Worm (Caenorhabditis elegans) whole organism, early embryonic: Measurements from ENCODE around the gene F10D2.8.

Experiments
- B0310.2 ChIP-seq: sonication (generic microtip); optimal IDR thresholded peaks from 2 replicates; lab custom pipeline; 2016; ENCODE audit warnings: mild to moderate bottlenecking, missing genetic modification characterization, missing compliant biosample characterization
- F13C5.2 ChIP-seq: sonication (generic microtip); optimal IDR thresholded peaks from 2 replicates; lab custom pipeline; 2017; ENCODE audit warnings: mild to moderate bottlenecking, missing genetic modification characterization, inconsistent platforms, missing compliant biosample characterization
- aly-1 ChIP-seq: sonication (generic microtip); optimal IDR thresholded peaks from 2 replicates; lab custom pipeline; 2016; ENCODE audit warnings: missing genetic modification characterization, missing compliant biosample characterization
- ama-1 ChIP-seq: fragments of 150-350 bp; optimal IDR thresholded peaks from 2 replicates; lab custom pipeline; 2014
- ceh-13 ChIP-seq: fragments of 200-800 bp; sonication (Bioruptor generic); optimal IDR thresholded peaks from 2 replicates; lab custom pipeline; 2018; ENCODE audit warnings: mild to moderate bottlenecking, missing genetic modification characterization, missing compliant biosample characterization
- ceh-36 ChIP-seq: sonication (generic microtip); optimal IDR thresholded peaks from 2 replicates; lab custom pipeline; 2016; ENCODE audit warnings: missing genetic modification characterization, inconsistent platforms, missing compliant biosample characterization
- ets-7 ChIP-seq: sonication (generic microtip); optimal IDR thresholded peaks from 2 replicates; lab custom pipeline; 2016; ENCODE audit warnings: missing genotype, missing genetic modification characterization, missing compliant biosample characterization
- flt-1 ChIP-seq: fragments of 200-800 bp; sonication (Bioruptor generic); IDR thresholded peaks from 2 replicates; pipeline ENCODE4 v1.3.6; 2022; ENCODE audit warnings: missing genetic modification characterization, missing compliant biosample characterization
- hmbx-1 ChIP-seq: sonication (generic microtip); optimal IDR thresholded peaks from 2 replicates; lab custom pipeline; 2016; ENCODE audit warnings: mild to moderate bottlenecking, missing genetic modification characterization, missing compliant biosample characterization
- hmg-4 ChIP-seq: fragments of 200-800 bp; sonication (Bioruptor generic); optimal IDR thresholded peaks from 2 replicates; lab custom pipeline; 2018; ENCODE audit warnings: mild to moderate bottlenecking, missing genetic modification characterization, missing compliant biosample characterization
- hnd-1 ChIP-seq: sonication (generic microtip); optimal IDR thresholded peaks from 2 replicates; lab custom pipeline; 2016; ENCODE audit warnings: missing genetic modification characterization, missing compliant biosample characterization
- pes-1 ChIP-seq: fragments of 200-800 bp; sonication (Bioruptor generic); IDR thresholded peaks from 2 replicates; pipeline ENCODE4 v1.3.6; 2022; ENCODE audit warnings: missing genetic modification reagents, missing genetic modification characterization, missing compliant biosample characterization
- scrt-1 ChIP-seq: fragments of 200-800 bp; sonication (Bioruptor generic); IDR thresholded peaks from 2 replicates; pipeline ENCODE4 v1.3.6; 2022; ENCODE audit warnings: missing genetic modification characterization, missing compliant biosample characterization
- sea-1 ChIP-seq: fragments of 200-800 bp; sonication (Bioruptor generic); conservative IDR thresholded peaks from 2 replicates; pipeline ENCODE4 v1.3.6; 2022; ENCODE audit warnings: missing genetic modification characterization, missing compliant biosample characterization
- tbx-11 ChIP-seq: fragments of 200-800 bp; sonication (Bioruptor generic); IDR thresholded peaks from 2 replicates; pipeline ENCODE4 v1.3.6; 2022; ENCODE audit warnings: missing genetic modification characterization, missing compliant biosample characterization
- tbx-37 ChIP-seq: fragments of 200-800 bp; sonication (Bioruptor generic); conservative IDR thresholded peaks from 2 replicates; pipeline ENCODE4 v1.3.6; 2022; ENCODE audit warnings: missing genetic modification reagents, missing genetic modification characterization, missing compliant biosample characterization
- tra-4 ChIP-seq: sonication (generic microtip); optimal IDR thresholded peaks from 2 replicates; lab custom pipeline; 2017; ENCODE audit warnings: missing genetic modification characterization, missing compliant biosample characterization

Gene F10D2.8

ce11 chrV:7150570-7150969 lies at the start of gene F10D2.8:
Gene F10D2.8 (minus strand): TSS chrV:7150714.
- TF ChIP-seq tbx-37 (GFP tag; lab: Robert Waterston, UW) (no peak), ceh-13 (no peak), F13C5.2 (no peak), tbx-11 (no peak), aly-1 (tag; lab: Kevin White, UChicago) (no peak), hnd-1 (no peak), tra-4 (tag; lab: Kevin White, UChicago) (no peak), ama-1 (lab: Kevin White, UChicago) (no peak), sea-1 (GFP tag; lab: Robert Waterston, UW) (no peak), B0310.2 (tag; lab: Kevin White, UChicago) (no peak), scrt-1 (GFP tag; lab: Robert Waterston, UW) (no peak), flt-1 (GFP tag; lab: Robert Waterston, UW) (no peak), hmbx-1 (tag; lab: Kevin White, UChicago) (no peak), ets-7 (tag; lab: Kevin White, UChicago) (no peak)

ce11 chrV:7199932-7200331 lies 49.4 kb upstream of the F10D2.8 start, which contains the start of gene F09G2.1:
Gene F09G2.1 (plus strand): TSS chrV:7200232.
- TF ChIP-seq tbx-37 (GFP tag; lab: Robert Waterston, UW) = no peak
- TF ChIP-seq hmbx-1 (tag; lab: Kevin White, UChicago) = no peak
- no peak for TF ChIP-seq B0310.2 (tag; lab: Kevin White, UChicago)
- no peak for TF ChIP-seq sea-1 (GFP tag; lab: Robert Waterston, UW)
- no peak for TF ChIP-seq flt-1 (GFP tag; lab: Robert Waterston, UW)
- no peak for TF ChIP-seq ceh-36 (tag; lab: Kevin White, UChicago)
- no peak for TF ChIP-seq ama-1 (lab: Kevin White, UChicago)

ce11 chrV:7199077-7199476 lies 48.6 kb upstream of the F10D2.8 start:
- TF ChIP-seq hmbx-1 (tag; lab: Kevin White, UChicago) = no peak
- TF ChIP-seq tbx-11 = no peak
- no peak for TF ChIP-seq ceh-13
- no peak for TF ChIP-seq scrt-1 (GFP tag; lab: Robert Waterston, UW)

ce11 chrV:7198403-7198802 lies 47.9 kb upstream of the F10D2.8 start:
- TF ChIP-seq pes-1 (GFP tag; lab: Robert Waterston, UW) = no peak
- TF ChIP-seq ama-1 (lab: Kevin White, UChicago) = peak; percentile 21

ce11 chrV:7197036-7197435 lies 46.5 kb upstream of the F10D2.8 start:
- TF ChIP-seq hmg-4 (GFP tag; lab: Kevin White, UChicago) (no peak), B0310.2 (tag; lab: Kevin White, UChicago) (no peak), ceh-36 (tag; lab: Kevin White, UChicago) (no peak), pes-1 (GFP tag; lab: Robert Waterston, UW) (no peak), aly-1 (tag; lab: Kevin White, UChicago) (no peak), hmbx-1 (tag; lab: Kevin White, UChicago) (no peak), hnd-1 (no peak), flt-1 (GFP tag; lab: Robert Waterston, UW) (no peak), F13C5.2 (no peak), ama-1 (lab: Kevin White, UChicago) (no peak), ceh-13 (no peak), tbx-11 (no peak), ets-7 (tag; lab: Kevin White, UChicago) (no peak), tra-4 (tag; lab: Kevin White, UChicago) (no peak), sea-1 (GFP tag; lab: Robert Waterston, UW) (no peak), tbx-37 (GFP tag; lab: Robert Waterston, UW) (no peak), scrt-1 (GFP tag; lab: Robert Waterston, UW) (no peak)

- TF ChIP-seq sea-1 (GFP tag; lab: Robert Waterston, UW) (no peak), hmbx-1 (tag; lab: Kevin White, UChicago) (no peak), flt-1 (GFP tag; lab: Robert Waterston, UW) (0 out of 2 replicates have a peak, but pooled peaks have one; percentile 12), ama-1 (lab: Kevin White, UChicago) (no peak), ceh-13 (no peak), hmg-4 (GFP tag; lab: Kevin White, UChicago) (peak; percentile 19), B0310.2 (tag; lab: Kevin White, UChicago) (no peak), hnd-1 (no peak), ets-7 (tag; lab: Kevin White, UChicago) (no peak), tbx-11 (no peak), scrt-1 (GFP tag; lab: Robert Waterston, UW) (no peak), tra-4 (tag; lab: Kevin White, UChicago) (no peak), F13C5.2 (peak; percentile 59), aly-1 (tag; lab: Kevin White, UChicago) (no peak)
Observed at ce11 chrV:7196498-7196966, 46.0 kb upstream of the F10D2.8 start, which contains the start of gene F09G2.2. Gene F09G2.2 (plus strand): TSS chrV:7196916.

- TF ChIP-seq hmbx-1 (tag; lab: Kevin White, UChicago) = no peak
Observed at ce11 chrV:7196037-7196436, 45.5 kb upstream of the F10D2.8 start, which contains the start of gene attf-2. Gene attf-2 (minus strand): TSS chrV:7196137.

- TF ChIP-seq aly-1 (tag; lab: Kevin White, UChicago) (no peak), ets-7 (tag; lab: Kevin White, UChicago) (no peak), tbx-37 (GFP tag; lab: Robert Waterston, UW) (no peak), F13C5.2 (no peak), hmg-4 (GFP tag; lab: Kevin White, UChicago) (no peak), B0310.2 (tag; lab: Kevin White, UChicago) (no peak), tra-4 (tag; lab: Kevin White, UChicago) (no peak), ama-1 (lab: Kevin White, UChicago) (no peak), hmbx-1 (tag; lab: Kevin White, UChicago) (no peak), hnd-1 (no peak), sea-1 (GFP tag; lab: Robert Waterston, UW) (no peak)
Observed at ce11 chrV:7194818-7195217, 44.3 kb upstream of the F10D2.8 start.
